Worm (Caenorhabditis elegans): Measurements from ENCODE around the gene csn-4.

DNA sequence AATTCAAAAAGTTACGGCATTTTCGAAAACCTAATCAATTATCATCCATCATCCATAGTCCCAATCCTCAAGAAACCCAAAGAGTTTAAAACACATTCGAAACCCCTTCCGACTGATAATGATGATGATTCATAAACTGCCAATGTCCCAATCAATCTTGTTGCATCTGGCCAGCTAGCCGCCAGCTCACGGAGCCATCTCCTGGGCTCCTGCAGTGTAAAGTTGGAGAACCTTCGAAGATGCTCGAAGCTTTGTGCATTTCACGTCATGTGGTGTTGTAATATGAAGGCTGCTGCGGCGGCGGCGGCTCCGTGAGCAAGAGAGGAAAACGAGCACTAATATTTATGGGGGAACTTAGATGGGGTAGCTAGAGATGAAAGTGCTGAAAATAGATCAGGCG, 21.2 kb upstream of the csn-4 start:
- TF ChIP-seq dve-1 (tag; optimal IDR thresholded peaks at IDR 0.05; ENCODE audit: insufficient read depth) (no peak), nhr-76 (tag; optimal IDR thresholded peaks at IDR 0.05) (no peak), F26F4.8 (GFP tag; conservative IDR thresholded peaks at IDR 0.05) (no peak), nhr-10 (tag; optimal IDR thresholded peaks at IDR 0.05) (no peak), hmg-1.1 (GFP tag; IDR thresholded peaks at IDR 0.05) (no peak), dpl-1 (GFP tag; optimal IDR thresholded peaks at IDR 0.05) (no peak), ztf-11 (tag; optimal IDR thresholded peaks at IDR 0.05) (no peak), nhr-42 (GFP tag; IDR thresholded peaks at IDR 0.05) (no peak)
